Worm (Caenorhabditis elegans): Measurements from ENCODE around the gene fipr-16.

- TF ChIP-seq sox-4 (tag; optimal IDR thresholded peaks at IDR 0.05) (no peak), nhr-71 (tag; optimal IDR thresholded peaks at IDR 0.05) (no peak), fos-1 (tag; optimal IDR thresholded peaks at IDR 0.05) (no peak), lin-39 (tag; optimal IDR thresholded peaks at IDR 0.05) (no peak), tbx-2 (tag; optimal IDR thresholded peaks at IDR 0.05) (no peak), nhr-85 (tag) (no peak), elt-3 (tag; optimal IDR thresholded peaks at IDR 0.05) (peak in 1 of 6 experiments; percentile 29), unc-30 (tag; optimal IDR thresholded peaks at IDR 0.05) (no peak), nhr-11 (tag; optimal IDR thresholded peaks at IDR 0.05) (no peak), efl-1 (optimal IDR thresholded peaks at IDR 0.05) (no peak), efl-1 (GFP tag; optimal IDR thresholded peaks at IDR 0.05 in 1 of 2) (no peak), C04F5.9 (tag; optimal IDR thresholded peaks at IDR 0.05) (no peak), fkh-4 (tag; optimal IDR thresholded peaks at IDR 0.05; ENCODE audit: borderline replicate concordance) (no peak), nhr-12 (tag; optimal IDR thresholded peaks at IDR 0.05) (no peak), lin-13 (GFP tag; optimal IDR thresholded peaks at IDR 0.05) (no peak)
Observed at ce11 chrIII:8579367-8579766, 11.4 kb downstream of the fipr-16 start.
